Fruit fly (Drosophila melanogaster): ENCODE data around the gene CG5664.
A peak's percentile ranks its signal among the peaks of the same experiment; 100 is the strongest.

DNA sequence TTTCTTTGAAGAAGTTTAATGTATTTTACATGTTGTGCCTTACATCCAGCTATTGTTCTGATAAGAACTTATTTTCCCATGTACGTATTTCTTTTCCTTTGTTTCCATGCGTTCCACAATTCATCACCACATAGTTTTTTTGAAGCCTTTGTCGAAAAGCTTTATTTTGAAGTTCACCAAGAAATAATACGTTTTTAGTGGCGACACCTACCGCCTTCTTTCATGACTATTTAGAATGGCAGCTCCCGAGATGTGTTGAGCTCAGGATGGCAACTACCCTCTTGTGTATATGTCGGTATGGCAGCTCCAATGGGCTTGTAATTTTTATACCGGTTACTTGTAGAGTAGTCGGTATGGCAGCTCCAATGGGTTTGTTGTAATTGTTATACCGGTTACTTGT lies 42.7 kb upstream of the CG5664 start:
- no peak for TF ChIP-seq CG8478 (optimal IDR thresholded peaks at IDR 0.05)
- peak; percentile 99 for TF ChIP-seq CTCF (optimal IDR thresholded peaks at IDR 0.05)
